Fruit fly (Drosophila melanogaster) whole organism: ENCODE measurements around the gene Dysb.

ENCODE experiments used
- CG8478 ChIP-seq: fragments of >200 bp; optimal IDR thresholded peaks from 2 replicates; lab custom pipeline; 2018; ENCODE audit warnings: inconsistent platforms
- Dll ChIP-seq: fragments of >200 bp; optimal IDR thresholded peaks from 2 replicates; lab custom pipeline; 2017
- EcR ChIP-seq, 2 experiments: fragments of >200 bp; optimal IDR thresholded peaks; 2 replicates each; lab custom pipeline; 2017; ENCODE audit warnings: missing biosample characterization in 2 of 2, missing genetic modification characterization in 2 of 2, missing genetic modification reagents in 2 of 2
- pan ChIP-seq: fragments of >200 bp; optimal IDR thresholded peaks from 2 replicates; lab custom pipeline; 2017
- psq ChIP-seq: fragments of >200 bp; optimal IDR thresholded peaks from 2 replicates; lab custom pipeline; 2017
- usp ChIP-seq: fragments of >200 bp; optimal IDR thresholded peaks from 2 replicates; lab custom pipeline; 2017; ENCODE audit warnings: missing biosample characterization, missing genetic modification characterization, mixed read lengths

Gene Dysb

dm6 chr3L:18901411-18901810 is 33.8 kb downstream of the Dysb start, which contains the start of the genes arx and CG6843:
TSS of gene arx (minus strand) at chr3L:18901554.
TSS of gene CG6843 (plus strand) at chr3L:18901594.
- no peak for TF ChIP-seq EcR (GFP tag; optimal IDR thresholded peaks at IDR 0.05; lab: Kevin White, UChicago)
- no peak for TF ChIP-seq CG8478 (lab: Kevin White, UChicago)
- TF ChIP-seq Dll (lab: Kevin White, UChicago) = no peak
- no peak for TF ChIP-seq pan (lab: Kevin White, UChicago)

dm6 chr3L:18904772-18905601 is 37.4 kb downstream of the Dysb start, which contains the start of the genes CSN1b and Prp6:
TSS of gene CSN1b (minus strand) at chr3L:18904930.
TSS of gene Prp6 (plus strand) at chr3L:18905372.
- no peak for TF ChIP-seq usp (GFP tag; lab: Kevin White, UChicago)
- TF ChIP-seq EcR (GFP tag; optimal IDR thresholded peaks at IDR 0.05; lab: Kevin White, UChicago) = no peak
- TF ChIP-seq CG8478 (lab: Kevin White, UChicago) = no peak
- TF ChIP-seq Dll (lab: Kevin White, UChicago) = no peak
- no peak for TF ChIP-seq psq
- no peak for TF ChIP-seq pan (lab: Kevin White, UChicago)

- TF ChIP-seq usp (GFP tag; lab: Kevin White, UChicago) = no peak
- TF ChIP-seq Dll (lab: Kevin White, UChicago) = no peak
- no peak for TF ChIP-seq EcR (GFP tag; optimal IDR thresholded peaks at IDR 0.05; lab: Kevin White, UChicago)
- TF ChIP-seq psq = no peak
- TF ChIP-seq CG8478 (lab: Kevin White, UChicago) = no peak
- TF ChIP-seq pan (lab: Kevin White, UChicago) = no peak
Measured at dm6 chr3L:18911082-18911481, 43.5 kb downstream of the Dysb start, which contains the start of gene Ir75d. TSS of gene Ir75d (minus strand) at chr3L:18911182.

- TF ChIP-seq pan (lab: Kevin White, UChicago) (no peak), usp (GFP tag; lab: Kevin White, UChicago) (no peak), Dll (lab: Kevin White, UChicago) (no peak), EcR (GFP tag; optimal IDR thresholded peaks at IDR 0.05; lab: Kevin White, UChicago) (no peak), CG8478 (lab: Kevin White, UChicago) (no peak), psq (no peak)
Measured at dm6 chr3L:18914100-18914683, 46.6 kb downstream of the Dysb start, which contains the start of gene COX6AL2. TSS of gene COX6AL2 (minus strand) at chr3L:18914150.

dm6 chr3L:18916466-18916865 is 48.9 kb downstream of the Dysb start:
- TF ChIP-seq usp (GFP tag; lab: Kevin White, UChicago) = no peak
- TF ChIP-seq Dll (lab: Kevin White, UChicago) = no peak
- TF ChIP-seq CG8478 (lab: Kevin White, UChicago) = no peak
- no peak for TF ChIP-seq pan (lab: Kevin White, UChicago)
- TF ChIP-seq EcR (GFP tag; optimal IDR thresholded peaks at IDR 0.05; lab: Kevin White, UChicago) = no peak
- no peak for TF ChIP-seq psq

dm6 chr3L:18917281-18917680 is 49.7 kb downstream of the Dysb start, which contains the start of gene CG6839:
TSS of gene CG6839 (plus strand) at chr3L:18917581.
- TF ChIP-seq EcR (GFP tag; optimal IDR thresholded peaks at IDR 0.05; lab: Kevin White, UChicago) = no peak
- TF ChIP-seq pan (lab: Kevin White, UChicago) = no peak
- TF ChIP-seq usp (GFP tag; lab: Kevin White, UChicago) = no peak
- no peak for TF ChIP-seq CG8478 (lab: Kevin White, UChicago)
- TF ChIP-seq Dll (lab: Kevin White, UChicago) = no peak
- TF ChIP-seq psq = no peak
